Worm (Caenorhabditis elegans): Measurements from ENCODE around the gene nhx-4.
A peak's percentile ranks its signal among the peaks of the same experiment; 100 is the strongest.

nhx-4 gene

DNA sequence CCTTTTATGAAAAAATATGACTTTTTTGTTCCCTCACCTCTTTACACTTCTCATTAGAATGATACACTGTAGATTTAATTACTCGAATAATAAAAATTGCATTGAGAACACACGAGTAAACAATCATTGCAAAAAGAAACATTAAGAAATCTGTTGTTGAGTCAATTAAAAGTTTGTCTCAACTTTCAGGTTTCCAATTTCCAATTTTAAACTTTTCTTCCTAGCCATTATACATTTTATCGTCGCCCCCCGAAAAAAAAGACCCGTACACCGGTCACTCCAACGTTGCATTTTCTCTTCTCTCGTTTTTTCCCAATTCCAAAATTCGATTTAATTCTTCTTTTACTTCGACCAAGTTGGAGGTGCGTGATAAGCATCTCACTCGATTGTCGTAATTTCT is 25.8 kb downstream of the nhx-4 start, which contains the start of gene C16E9.1:
C16E9.1 (plus strand) TSS at position 301 of the 400 bp plus-strand sequence.
- TF ChIP-seq tbx-2 (tag; optimal IDR thresholded peaks at IDR 0.05): no peak
- TF ChIP-seq ceh-88 (GFP tag; IDR thresholded peaks at IDR 0.05): no peak
- no peak for TF ChIP-seq pax-3 (tag; optimal IDR thresholded peaks at IDR 0.05)
- TF ChIP-seq nhr-85 (tag): no peak
- no peak for TF ChIP-seq sox-4 (tag; optimal IDR thresholded peaks at IDR 0.05)
- no peak for TF ChIP-seq unc-98 (GFP tag; IDR thresholded peaks at IDR 0.05)
- TF ChIP-seq nhr-47 (tag; optimal IDR thresholded peaks at IDR 0.05): no peak
- no peak for TF ChIP-seq F16B12.6 (tag; optimal IDR thresholded peaks at IDR 0.05)
- no peak for TF ChIP-seq efl-1 (optimal IDR thresholded peaks at IDR 0.05)
- TF ChIP-seq efl-1 (GFP tag; optimal IDR thresholded peaks at IDR 0.05 in 1 of 2): no peak
- TF ChIP-seq rnt-1 (tag; optimal IDR thresholded peaks at IDR 0.05): no peak
- no peak for TF ChIP-seq unc-30 (tag; optimal IDR thresholded peaks at IDR 0.05)
- no peak for TF ChIP-seq vab-15 (tag; optimal IDR thresholded peaks at IDR 0.05)
- no peak for TF ChIP-seq jun-1 (tag; optimal IDR thresholded peaks at IDR 0.05)
- no peak for TF ChIP-seq snpc-4 (tag; optimal IDR thresholded peaks at IDR 0.05)
- no peak for TF ChIP-seq sup-37 (GFP tag; optimal IDR thresholded peaks at IDR 0.05)
- TF ChIP-seq lin-35 (GFP tag; optimal IDR thresholded peaks at IDR 0.05): no peak
- TF ChIP-seq nhr-20 (tag; optimal IDR thresholded peaks at IDR 0.05): no peak
- peak in 1 of 6 experiments; percentile 33 for TF ChIP-seq elt-3 (tag; optimal IDR thresholded peaks at IDR 0.05)
- peak; percentile 66 for TF ChIP-seq blmp-1 (tag; optimal IDR thresholded peaks at IDR 0.05)
- TF ChIP-seq ceh-82 (tag; optimal IDR thresholded peaks at IDR 0.05): no peak
- no peak for TF ChIP-seq zag-1 (tag; optimal IDR thresholded peaks at IDR 0.05)
- TF ChIP-seq lin-14 (GFP tag; optimal IDR thresholded peaks at IDR 0.05): peak; percentile 0

- TF ChIP-seq ama-1 (optimal IDR thresholded peaks at IDR 0.05): no peak
- peak in 1 of 6 experiments; percentile 14 for TF ChIP-seq elt-3 (tag; optimal IDR thresholded peaks at IDR 0.05)
- TF ChIP-seq blmp-1 (tag; optimal IDR thresholded peaks at IDR 0.05): peak; percentile 24
Observed at ce11 chrX:6940775-6941174, 26.7 kb downstream of the nhx-4 start.

DNA sequence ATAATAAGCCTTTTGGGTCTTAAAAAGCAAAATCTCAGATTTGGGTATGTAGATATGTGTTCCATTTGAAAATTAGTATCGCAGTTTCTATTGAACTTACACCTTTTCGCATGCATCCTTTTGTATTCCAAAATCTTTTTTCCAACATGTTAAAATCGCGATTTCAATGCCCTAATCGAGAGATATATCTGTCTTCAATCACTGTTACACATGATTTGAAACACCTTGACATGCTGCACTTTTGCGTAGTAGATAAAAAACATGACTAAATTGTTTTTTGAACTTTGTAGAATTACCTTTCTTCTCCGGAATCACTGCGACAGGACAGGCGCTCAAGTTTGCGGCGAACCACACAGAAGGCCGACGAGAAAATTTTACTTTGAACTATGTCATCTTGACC is 27.6 kb downstream of the nhx-4 start:
- TF ChIP-seq unc-62 (GFP tag; optimal IDR thresholded peaks at IDR 0.05): no peak
- no peak for TF ChIP-seq dsc-1 (tag; optimal IDR thresholded peaks at IDR 0.05)
- TF ChIP-seq blmp-1 (tag; optimal IDR thresholded peaks at IDR 0.05): peak; percentile 75
- no peak for TF ChIP-seq nhr-12 (tag; optimal IDR thresholded peaks at IDR 0.05)
- no peak for TF ChIP-seq skn-1 (tag; optimal IDR thresholded peaks at IDR 0.05)
- TF ChIP-seq lin-14 (GFP tag; optimal IDR thresholded peaks at IDR 0.05): peak; percentile 41
- no peak for TF ChIP-seq mef-2 (tag; optimal IDR thresholded peaks at IDR 0.05)
- TF ChIP-seq egl-13 (tag; optimal IDR thresholded peaks at IDR 0.05): no peak
- TF ChIP-seq mdl-1 (tag; optimal IDR thresholded peaks at IDR 0.05): no peak
- peak; percentile 10 for TF ChIP-seq mep-1 (tag; optimal IDR thresholded peaks at IDR 0.05)
- no peak for TF ChIP-seq lin-13 (GFP tag; optimal IDR thresholded peaks at IDR 0.05)
- peak; percentile 25 for TF ChIP-seq nhr-85 (tag)
- TF ChIP-seq zag-1 (tag; optimal IDR thresholded peaks at IDR 0.05): no peak
- no peak for TF ChIP-seq lin-15B (tag; optimal IDR thresholded peaks at IDR 0.05)
- TF ChIP-seq ceh-90 (tag; optimal IDR thresholded peaks at IDR 0.05): no peak
- TF ChIP-seq egl-27 (tag; optimal IDR thresholded peaks at IDR 0.05): no peak
- no peak for TF ChIP-seq vab-15 (tag; optimal IDR thresholded peaks at IDR 0.05)
- no peak for TF ChIP-seq grh-1 (GFP tag; IDR thresholded peaks at IDR 0.05)
- TF ChIP-seq lir-3 (tag; optimal IDR thresholded peaks at IDR 0.05; ENCODE audit: poor library complexity): no peak
- TF ChIP-seq irx-1 (tag; optimal IDR thresholded peaks at IDR 0.05): no peak
- peak; percentile 29 for TF ChIP-seq nhr-20 (tag; optimal IDR thresholded peaks at IDR 0.05)
- TF ChIP-seq pag-3 (tag; optimal IDR thresholded peaks at IDR 0.05; ENCODE audit: borderline replicate concordance, insufficient read depth): no peak
- peak in 2 of 6 experiments; percentile 37 to 42 for TF ChIP-seq elt-3 (tag; optimal IDR thresholded peaks at IDR 0.05)
- no peak for TF ChIP-seq efl-3 (GFP tag; optimal IDR thresholded peaks at IDR 0.05)
- no peak for TF ChIP-seq unc-30 (tag; optimal IDR thresholded peaks at IDR 0.05)
- no peak for TF ChIP-seq fkh-4 (tag; optimal IDR thresholded peaks at IDR 0.05; ENCODE audit: borderline replicate concordance)
- no peak for TF ChIP-seq pqm-1 (tag; optimal IDR thresholded peaks at IDR 0.05)
- no peak for TF ChIP-seq nhr-71 (tag; optimal IDR thresholded peaks at IDR 0.05)
- no peak for TF ChIP-seq pax-3 (tag; optimal IDR thresholded peaks at IDR 0.05)
- TF ChIP-seq C16A3.4 (tag; optimal IDR thresholded peaks at IDR 0.05): no peak
- TF ChIP-seq ceh-82 (tag; optimal IDR thresholded peaks at IDR 0.05): no peak
- no peak for TF ChIP-seq fos-1 (tag; optimal IDR thresholded peaks at IDR 0.05)

Data from whole organism, L1 larva.